Worm (Caenorhabditis elegans) whole organism, late embryonic: Measurements from ENCODE around the gene srz-16.

Experiments used
- C38D4.7 ChIP-seq: fragments of 200-800 bp; sonication (Bioruptor generic); optimal IDR thresholded peaks from 2 replicates; lab custom pipeline; 2018; ENCODE audit warnings: mild to moderate bottlenecking, missing genetic modification characterization, moderate library complexity, missing compliant biosample characterization
- F13H6.1 ChIP-seq: sonication (generic microtip); optimal IDR thresholded peaks from 2 replicates; lab custom pipeline; 2016; ENCODE audit warnings: missing genetic modification characterization, missing compliant biosample characterization
- K02D7.2 ChIP-seq: sonication (generic microtip); optimal IDR thresholded peaks from 2 replicates; lab custom pipeline; 2017; ENCODE audit warnings: mild to moderate bottlenecking, missing genetic modification characterization, missing compliant biosample characterization
- K09A11.1 ChIP-seq: sonication (generic microtip); optimal IDR thresholded peaks from 2 replicates; lab custom pipeline; 2017; ENCODE audit warnings: antibody characterized with exemption, mild to moderate bottlenecking, missing genetic modification characterization, missing compliant biosample characterization; ENCODE audit not compliant: insufficient read depth
- ceh-14 ChIP-seq: sonication (generic microtip); optimal IDR thresholded peaks from 2 replicates; lab custom pipeline; 2016; ENCODE audit warnings: missing genotype, missing genetic modification characterization, missing compliant biosample characterization
- ceh-19 ChIP-seq: fragments of 200-800 bp; sonication (Bioruptor generic); optimal IDR thresholded peaks from 2 replicates; lab custom pipeline; 2018; ENCODE audit warnings: mild to moderate bottlenecking, missing genetic modification characterization, missing compliant biosample characterization
- ceh-2 ChIP-seq: sonication (generic microtip); optimal IDR thresholded peaks from 2 replicates; lab custom pipeline; 2016; ENCODE audit warnings: missing genotype, missing genetic modification characterization, missing compliant biosample characterization
- ceh-22 ChIP-seq: sonication (generic microtip); optimal IDR thresholded peaks from 2 replicates; lab custom pipeline; 2017; ENCODE audit warnings: missing biosample characterization, missing genetic modification characterization
- ceh-24 ChIP-seq: sonication (generic microtip); optimal IDR thresholded peaks from 2 replicates; lab custom pipeline; 2016; ENCODE audit warnings: mild to moderate bottlenecking, missing genetic modification characterization, missing compliant biosample characterization
- ceh-48 ChIP-seq: sonication (generic microtip); optimal IDR thresholded peaks from 2 replicates; lab custom pipeline; 2016; ENCODE audit warnings: missing genetic modification characterization, inconsistent platforms, missing compliant biosample characterization
- ceh-6 ChIP-seq: fragments of 200-800 bp; sonication (Bioruptor generic); optimal IDR thresholded peaks from 2 replicates; lab custom pipeline; 2018; ENCODE audit warnings: mild to moderate bottlenecking, missing genetic modification characterization, missing compliant biosample characterization
- ceh-9 ChIP-seq: sonication (generic microtip); optimal IDR thresholded peaks from 2 replicates; lab custom pipeline; 2016; ENCODE audit warnings: mild to moderate bottlenecking, missing genetic modification characterization, inconsistent platforms, missing compliant biosample characterization
- che-1 ChIP-seq: sonication (generic microtip); optimal IDR thresholded peaks from 2 replicates; lab custom pipeline; 2016; ENCODE audit warnings: mild to moderate bottlenecking, missing genetic modification characterization, missing compliant biosample characterization
- elt-2 ChIP-seq: sonication (generic microtip); optimal IDR thresholded peaks from 2 replicates; lab custom pipeline; 2016; ENCODE audit warnings: missing genetic modification reagents, missing genetic modification characterization, missing compliant biosample characterization
- elt-4 ChIP-seq: sonication (generic microtip); optimal IDR thresholded peaks from 2 replicates; lab custom pipeline; 2016; ENCODE audit warnings: missing genetic modification characterization, missing compliant biosample characterization
- ets-4 ChIP-seq: sonication (generic microtip); optimal IDR thresholded peaks from 2 replicates; lab custom pipeline; 2016; ENCODE audit warnings: missing genetic modification characterization, missing compliant biosample characterization
- eyg-1 ChIP-seq: sonication (generic microtip); optimal IDR thresholded peaks from 2 replicates; lab custom pipeline; 2016; ENCODE audit warnings: missing genotype, missing genetic modification characterization, missing compliant biosample characterization
- fkh-10 ChIP-seq: fragments of 150-350 bp; optimal IDR thresholded peaks from 2 replicates; lab custom pipeline; 2014; ENCODE audit warnings: missing biosample characterization, missing genetic modification reagents, missing genetic modification characterization
- gmeb-2 ChIP-seq: sonication (generic microtip); optimal IDR thresholded peaks from 2 replicates; lab custom pipeline; 2016; ENCODE audit warnings: missing genetic modification characterization, inconsistent platforms, missing compliant biosample characterization
- lin-11 ChIP-seq: fragments of 200-800 bp; sonication (Bioruptor generic); optimal IDR thresholded peaks from 2 replicates; lab custom pipeline; 2018; ENCODE audit warnings: mild to moderate bottlenecking, missing genetic modification characterization, missing compliant biosample characterization
- madf-2 ChIP-seq: sonication (generic microtip); optimal IDR thresholded peaks from 2 replicates; lab custom pipeline; 2017; ENCODE audit warnings: missing genetic modification characterization, missing compliant biosample characterization
- nhr-11 ChIP-seq: fragments of 150-350 bp; optimal IDR thresholded peaks from 2 replicates; lab custom pipeline; 2014; ENCODE audit warnings: missing biosample characterization, missing genetic modification characterization
- nhr-232 ChIP-seq: sonication (generic microtip); optimal IDR thresholded peaks from 2 replicates; lab custom pipeline; 2016; ENCODE audit warnings: missing genetic modification characterization, missing compliant biosample characterization
- pag-3 ChIP-seq: sonication (generic microtip); optimal IDR thresholded peaks from 2 replicates; lab custom pipeline; 2016; ENCODE audit warnings: missing compliant biosample characterization, missing genetic modification characterization, borderline replicate concordance
- pax-1 ChIP-seq: fragments of 150-350 bp; optimal IDR thresholded peaks from 2 replicates; lab custom pipeline; 2014; ENCODE audit warnings: missing biosample characterization, missing genetic modification characterization
- pha-2 ChIP-seq: sonication (generic microtip); optimal IDR thresholded peaks from 2 replicates; lab custom pipeline; 2017; ENCODE audit warnings: mild to moderate bottlenecking, missing genetic modification characterization, missing compliant biosample characterization
- pqm-1 ChIP-seq: sonication (generic microtip); optimal IDR thresholded peaks from 2 replicates; lab custom pipeline; 2016; ENCODE audit warnings: missing genetic modification characterization, missing compliant biosample characterization
- pros-1 ChIP-seq: fragments of 150-350 bp; optimal IDR thresholded peaks from 2 replicates; lab custom pipeline; 2014; ENCODE audit warnings: missing biosample characterization, missing genetic modification reagents, missing genetic modification characterization
- ref-2 ChIP-seq: sonication (generic microtip); optimal IDR thresholded peaks from 2 replicates; lab custom pipeline; 2016; ENCODE audit warnings: missing genetic modification characterization, missing compliant biosample characterization
- rnt-1 ChIP-seq: sonication (generic microtip); optimal IDR thresholded peaks from 2 replicates; lab custom pipeline; 2016; ENCODE audit warnings: missing genetic modification characterization, missing compliant biosample characterization
- sdc-2 ChIP-seq: sonication (generic microtip); optimal IDR thresholded peaks from 2 replicates; lab custom pipeline; 2016; ENCODE audit warnings: missing genotype, missing genetic modification characterization, missing compliant biosample characterization
- sox-2 ChIP-seq: fragments of 200-800 bp; sonication (Bioruptor generic); IDR thresholded peaks from 2 replicates; pipeline ENCODE4 v1.3.6; 2022; ENCODE audit warnings: missing genetic modification reagents, missing genetic modification characterization, missing compliant biosample characterization
- syd-9 ChIP-seq: sonication (generic microtip); optimal IDR thresholded peaks from 2 replicates; lab custom pipeline; 2016; ENCODE audit warnings: mild to moderate bottlenecking, missing genetic modification characterization, moderate library complexity, missing compliant biosample characterization
- tbx-7 ChIP-seq: sonication (generic microtip); optimal IDR thresholded peaks from 2 replicates; lab custom pipeline; 2016; ENCODE audit warnings: missing genotype, missing genetic modification characterization, missing compliant biosample characterization
- ttx-3 ChIP-seq: sonication (generic microtip); optimal IDR thresholded peaks from 2 replicates; lab custom pipeline; 2016; ENCODE audit warnings: missing genetic modification reagents, missing genetic modification characterization, missing compliant biosample characterization
- unc-55 ChIP-seq: sonication (generic microtip); optimal IDR thresholded peaks from 2 replicates; lab custom pipeline; 2017; ENCODE audit warnings: missing biosample characterization, missing genetic modification reagents, missing genetic modification characterization
- ztf-16 ChIP-seq: sonication (generic microtip); optimal IDR thresholded peaks from 2 replicates; lab custom pipeline; 2017; ENCODE audit warnings: missing genetic modification characterization, missing compliant biosample characterization

Gene srz-16

ce11 chrV:20186579-20186978 is at the start of gene srz-16:
TSS of gene srz-16 (minus strand) at chrV:20186679.
- TF ChIP-seq ceh-22 (tag; lab: Kevin White, UChicago), result no peak
- no peak for TF ChIP-seq elt-4 (tag; lab: Kevin White, UChicago)
- no peak for TF ChIP-seq syd-9 (tag; lab: Kevin White, UChicago)
- no peak for TF ChIP-seq madf-2
- no peak for TF ChIP-seq pag-3 (tag; lab: Kevin White, UChicago)
- TF ChIP-seq ztf-16, result no peak
- no peak for TF ChIP-seq K09A11.1 (tag; lab: Kevin White, UChicago)
- no peak for TF ChIP-seq F13H6.1 (tag; lab: Kevin White, UChicago)
- no peak for TF ChIP-seq nhr-11 (tag; lab: Kevin White, UChicago)
- no peak for TF ChIP-seq unc-55 (GFP tag; lab: Kevin White, UChicago)
- TF ChIP-seq sox-2 (GFP tag; lab: Robert Waterston, UW), result no peak
- no peak for TF ChIP-seq ceh-14
- no peak for TF ChIP-seq C38D4.7 (GFP tag; lab: Kevin White, UChicago)
- no peak for TF ChIP-seq ceh-9 (tag; lab: Kevin White, UChicago)
- no peak for TF ChIP-seq eyg-1 (tag; lab: Kevin White, UChicago)
- TF ChIP-seq gmeb-2 (tag; lab: Kevin White, UChicago), result no peak
- no peak for TF ChIP-seq fkh-10 (GFP tag; lab: Kevin White, UChicago)

DNA sequence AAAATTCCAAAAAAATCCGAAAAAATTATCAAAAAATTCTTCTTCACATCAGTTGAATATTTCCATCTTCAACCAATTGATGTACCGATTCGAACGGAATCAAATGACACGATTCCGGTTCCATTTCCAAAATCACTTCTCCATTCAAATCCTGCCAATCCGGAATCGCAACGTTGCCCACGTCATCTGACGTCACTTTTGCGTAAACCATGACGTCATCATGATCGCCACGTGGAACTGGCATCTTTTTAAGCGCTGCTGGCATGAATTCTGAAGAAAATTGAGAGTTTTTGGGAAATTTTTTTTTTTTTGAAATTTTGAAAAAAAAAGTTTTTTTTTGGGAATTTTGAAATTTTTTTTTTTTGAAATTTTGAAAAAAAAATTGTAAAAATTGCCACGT is 48.8 kb upstream of the srz-16 start:
- TF ChIP-seq pax-1 (no peak), nhr-11 (tag; lab: Kevin White, UChicago) (no peak), elt-2 (tag; lab: Kevin White, UChicago) (no peak), pros-1 (tag; lab: Kevin White, UChicago) (no peak)

- TF ChIP-seq ref-2 (no peak), elt-4 (tag; lab: Kevin White, UChicago) (no peak), ceh-6 (GFP tag; lab: Kevin White, UChicago) (no peak), pqm-1 (tag; lab: Kevin White, UChicago) (no peak), ttx-3 (no peak), pag-3 (tag; lab: Kevin White, UChicago) (no peak), ceh-19 (GFP tag; lab: Kevin White, UChicago) (no peak), nhr-232 (tag; lab: Kevin White, UChicago) (no peak), tbx-7 (tag; lab: Kevin White, UChicago) (no peak), elt-2 (tag; lab: Kevin White, UChicago) (no peak), syd-9 (tag; lab: Kevin White, UChicago) (no peak), K02D7.2 (tag; lab: Kevin White, UChicago) (no peak), sdc-2 (tag; lab: Kevin White, UChicago) (no peak), pha-2 (tag; lab: Kevin White, UChicago) (no peak), F13H6.1 (tag; lab: Kevin White, UChicago) (no peak), fkh-10 (GFP tag; lab: Kevin White, UChicago) (no peak)
- TF ChIP-seq, all 69 proteins: peak for 0
These were observed 48.0 kb upstream of the srz-16 start for ce11 chrV:20234439-20234838.

ce11 chrV:20233743-20234142 is 47.3 kb upstream of the srz-16 start, which contains the start of gene Y113G7B.15:
TSS of gene Y113G7B.15 (minus strand) at chrV:20233843.
- no peak for TF ChIP-seq ttx-3

ce11 chrV:20225312-20225711 is 38.8 kb upstream of the srz-16 start:
- TF ChIP-seq che-1 (tag; lab: Kevin White, UChicago) (no peak), pax-1 (no peak), lin-11 (tag; lab: Kevin White, UChicago) (no peak), rnt-1 (tag; lab: Kevin White, UChicago) (no peak), ceh-48 (tag; lab: Kevin White, UChicago) (no peak), ceh-24 (tag; lab: Kevin White, UChicago) (no peak), pag-3 (tag; lab: Kevin White, UChicago) (no peak), syd-9 (tag; lab: Kevin White, UChicago) (no peak), unc-55 (GFP tag; lab: Kevin White, UChicago) (no peak), ets-4 (tag; lab: Kevin White, UChicago) (no peak), eyg-1 (tag; lab: Kevin White, UChicago) (no peak), elt-4 (tag; lab: Kevin White, UChicago) (no peak), ceh-2 (no peak), nhr-232 (tag; lab: Kevin White, UChicago) (no peak)
